Fruit fly (Drosophila melanogaster): ENCODE measurements around the gene Ugt36E1.
A peak's percentile ranks its signal among the peaks of the same experiment; 100 is the strongest.

Gene Ugt36E1

DNA sequence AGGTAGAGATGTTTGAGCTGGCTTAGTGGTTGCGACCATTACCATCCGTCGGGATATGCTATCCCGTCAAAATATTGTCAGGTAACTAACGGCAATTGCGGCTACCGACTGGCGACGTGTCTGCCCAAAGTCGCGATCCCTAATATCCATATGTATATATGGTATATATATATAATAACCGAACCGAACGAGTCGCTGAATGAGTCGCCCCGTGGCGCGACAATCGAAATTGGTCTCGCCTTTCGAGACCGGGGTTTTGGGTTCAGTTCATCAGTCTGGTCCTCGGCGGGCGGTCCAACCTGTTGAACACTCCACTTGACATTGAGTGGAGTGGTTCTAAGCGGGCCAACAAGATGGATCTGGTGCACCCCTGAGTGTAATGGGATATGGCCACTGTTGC is 48.6 kb downstream of the Ugt36E1 start (continued):
- TF ChIP-seq Nf-YA (GFP tag; IDR thresholded peaks at IDR 0.05) = no peak
- TF ChIP-seq CG5180 (GFP tag; optimal IDR thresholded peaks at IDR 0.05) = no peak
- TF ChIP-seq TFAM (GFP tag; optimal IDR thresholded peaks at IDR 0.05) = no peak
- no peak for TF ChIP-seq scrt (GFP tag; optimal IDR thresholded peaks at IDR 0.05)
- TF ChIP-seq dimm (GFP tag; IDR thresholded peaks at IDR 0.05) = no peak
- TF ChIP-seq ken (GFP tag; IDR thresholded peaks at IDR 0.05) = no peak
- no peak for TF ChIP-seq HLH54F (GFP tag; optimal IDR thresholded peaks at IDR 0.05)
- no peak for TF ChIP-seq Bgb (GFP tag; IDR thresholded peaks at IDR 0.05; ENCODE audit: partially characterized antibody)
- TF ChIP-seq CG10366 (GFP tag; IDR thresholded peaks at IDR 0.05) = no peak
- no peak for TF ChIP-seq otp (GFP tag; IDR thresholded peaks at IDR 0.05)
- no peak for TF ChIP-seq sisA (GFP tag; IDR thresholded peaks at IDR 0.05)
- TF ChIP-seq CG14965 (GFP tag; optimal IDR thresholded peaks at IDR 0.05; ENCODE audit: borderline replicate concordance) = no peak
- TF ChIP-seq Ets97D (GFP tag; optimal IDR thresholded peaks at IDR 0.05) = no peak
- TF ChIP-seq pfk (GFP tag; optimal IDR thresholded peaks at IDR 0.05) = no peak
- no peak for TF ChIP-seq CG11723 (GFP tag; optimal IDR thresholded peaks at IDR 0.05)
- TF ChIP-seq exex (tag; optimal IDR thresholded peaks at IDR 0.05) = no peak
- no peak for TF ChIP-seq Usf (GFP tag; optimal IDR thresholded peaks at IDR 0.05)
- no peak for TF ChIP-seq Dfd (GFP tag; optimal IDR thresholded peaks at IDR 0.05)
- TF ChIP-seq ci (GFP tag; IDR thresholded peaks at IDR 0.05) = no peak
- no peak for TF ChIP-seq CG8478 (optimal IDR thresholded peaks at IDR 0.05)
- TF ChIP-seq Fer1 (GFP tag; optimal IDR thresholded peaks at IDR 0.05) = no peak
- no peak for TF ChIP-seq CG18011 (GFP tag; optimal IDR thresholded peaks at IDR 0.05)
- no peak for TF ChIP-seq lola (GFP tag; optimal IDR thresholded peaks at IDR 0.05)
- TF ChIP-seq CG9876 (GFP tag; optimal IDR thresholded peaks at IDR 0.05) = no peak
- TF ChIP-seq CG30431 (GFP tag; optimal IDR thresholded peaks at IDR 0.05) = no peak
- TF ChIP-seq ato (GFP tag; IDR thresholded peaks at IDR 0.05; ENCODE audit: partially characterized antibody) = no peak
- no peak for TF ChIP-seq Hmx (GFP tag; optimal IDR thresholded peaks at IDR 0.05)
- TF ChIP-seq crc (GFP tag; optimal IDR thresholded peaks at IDR 0.05) = no peak
- no peak for TF ChIP-seq ems (GFP tag; optimal IDR thresholded peaks at IDR 0.05)
- TF ChIP-seq zf30C (GFP tag; optimal IDR thresholded peaks at IDR 0.05) = no peak
- TF ChIP-seq schlank (tag; optimal IDR thresholded peaks at IDR 0.05) = no peak
- peak; percentile 93 for TF ChIP-seq zen (tag; optimal IDR thresholded peaks at IDR 0.05)
- no peak for TF ChIP-seq D19A (tag; optimal IDR thresholded peaks at IDR 0.05)
- TF ChIP-seq oc (tag; optimal IDR thresholded peaks at IDR 0.05) = no peak
- no peak for TF ChIP-seq ewg (GFP tag; optimal IDR thresholded peaks at IDR 0.05)

DNA sequence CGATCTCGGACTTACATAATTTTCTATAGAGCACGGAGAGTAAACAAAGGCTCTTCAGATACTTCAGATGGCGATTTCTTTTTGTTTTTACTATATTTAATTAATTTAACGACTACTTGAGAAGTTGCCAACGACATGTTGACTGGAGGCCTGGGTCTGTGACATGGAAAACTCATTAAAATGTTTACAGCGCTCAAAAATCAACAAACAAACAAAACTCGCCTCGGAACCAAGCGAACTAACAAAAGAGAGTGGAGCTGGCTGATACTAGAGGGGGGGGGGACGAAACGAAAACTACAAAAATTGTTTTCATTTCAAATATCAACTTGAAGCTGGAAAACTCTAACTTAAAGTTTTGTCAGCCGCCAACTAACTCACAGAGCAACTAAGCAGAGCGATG is 51.9 kb downstream of the Ugt36E1 start:
- TF ChIP-seq CG8924 (tag; optimal IDR thresholded peaks at IDR 0.05) (no peak), Eip74EF (GFP tag; optimal IDR thresholded peaks at IDR 0.05) (peak in 1 of 2 experiments; percentile 23), Awh (GFP tag; IDR thresholded peaks at IDR 0.05) (0 out of 2 replicates have a peak, but pooled peaks have one; percentile 7), Med (GFP tag) (peak; percentile 85), tup (GFP tag; optimal IDR thresholded peaks at IDR 0.05) (peak; percentile 37), CG33557 (GFP tag; optimal IDR thresholded peaks at IDR 0.05) (peak; percentile 2), D19A (tag; optimal IDR thresholded peaks at IDR 0.05) (peak; percentile 10), nau (GFP tag; optimal IDR thresholded peaks at IDR 0.05) (no peak), CG4820 (GFP tag; optimal IDR thresholded peaks at IDR 0.05) (peak; percentile 1), CG33213 (GFP tag; optimal IDR thresholded peaks at IDR 0.05) (peak; percentile 57), Ets65A (GFP tag) (peak; percentile 61), zf30C (GFP tag; optimal IDR thresholded peaks at IDR 0.05) (no peak), CG12104 (GFP tag; optimal IDR thresholded peaks at IDR 0.05) (peak; percentile 34), CG9727 (GFP tag; optimal IDR thresholded peaks at IDR 0.05) (peak; percentile 55)
